Fruit fly (Drosophila melanogaster): ENCODE results near the gene RhoL.
A peak's percentile ranks its signal among the peaks of the same experiment; 100 is the strongest.

RhoL gene

DNA sequence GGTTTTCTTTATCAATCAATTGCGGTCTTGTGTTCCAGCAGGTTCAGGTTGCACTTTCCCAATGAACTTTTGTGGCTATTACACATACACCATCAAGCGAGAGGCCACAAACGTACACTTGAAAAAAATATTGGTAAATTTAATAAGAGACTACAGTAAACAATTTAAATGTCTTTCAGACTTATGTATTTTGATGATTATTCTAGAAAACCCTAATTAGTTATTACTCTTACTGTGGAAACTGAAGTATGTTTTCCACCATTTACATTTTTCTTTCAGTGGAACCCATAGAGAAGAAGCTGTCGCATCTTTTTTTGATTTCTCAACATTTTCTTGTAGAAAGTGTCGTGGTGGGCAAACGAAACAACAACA is 31.7 kb upstream of the RhoL start (continued):
- TF ChIP-seq gce (GFP tag; IDR thresholded peaks at IDR 0.05) = peak; percentile 94
- TF ChIP-seq vfl (GFP tag; optimal IDR thresholded peaks at IDR 0.05) = peak; percentile 33
- peak; percentile 71 for TF ChIP-seq E2f2 (GFP tag; IDR thresholded peaks at IDR 0.05)
- peak; percentile 83 for TF ChIP-seq CG8359 (GFP tag; optimal IDR thresholded peaks at IDR 0.05; ENCODE audit: borderline replicate concordance)
- peak; percentile 86 for TF ChIP-seq CG4328 (GFP tag; optimal IDR thresholded peaks at IDR 0.05)
- TF ChIP-seq CG7786 (GFP tag; optimal IDR thresholded peaks at IDR 0.05) = peak; percentile 89
- no peak for TF ChIP-seq CG11560 (tag; IDR thresholded peaks at IDR 0.05)
- TF ChIP-seq gsb (GFP tag; IDR thresholded peaks at IDR 0.05) = peak; percentile 78
- peak; percentile 95 for TF ChIP-seq CG17328 (GFP tag; IDR thresholded peaks at IDR 0.05)
- peak; percentile 82 for TF ChIP-seq CG11696 (GFP tag; IDR thresholded peaks at IDR 0.05)
- peak; percentile 93 for TF ChIP-seq CG15601 (tag; optimal IDR thresholded peaks at IDR 0.05)
- peak; percentile 84 for TF ChIP-seq crc (GFP tag; optimal IDR thresholded peaks at IDR 0.05)
- TF ChIP-seq CG14667 (GFP tag; IDR thresholded peaks at IDR 0.05) = peak; percentile 88
- TF ChIP-seq CG12104 (GFP tag; optimal IDR thresholded peaks at IDR 0.05) = peak; percentile 81
- peak; percentile 92 for TF ChIP-seq esg (GFP tag; conservative IDR thresholded peaks at IDR 0.05)
- peak; percentile 96 for TF ChIP-seq PHDP (tag; optimal IDR thresholded peaks at IDR 0.05)
- TF ChIP-seq trh (GFP tag; optimal IDR thresholded peaks at IDR 0.05) = peak; percentile 80
- peak; percentile 85; the same call in 1 of the 3 replicates for TF ChIP-seq CG3726 (GFP tag; IDR thresholded peaks at IDR 0.05)
- peak; percentile 85 for TF ChIP-seq sima (GFP tag; optimal IDR thresholded peaks at IDR 0.05)
- TF ChIP-seq kay (GFP tag; optimal IDR thresholded peaks at IDR 0.05) = peak; percentile 82
- peak; percentile 85 for TF ChIP-seq NfI (GFP tag; optimal IDR thresholded peaks at IDR 0.05)
- no peak; the same call in none of the 2 replicates for TF ChIP-seq CG43689 (GFP tag; IDR thresholded peaks at IDR 0.05)
- no peak for TF ChIP-seq Adf1 (GFP tag; IDR thresholded peaks at IDR 0.05)
- TF ChIP-seq Ptx1 (GFP tag; IDR thresholded peaks at IDR 0.05) = peak; percentile 92
- peak; percentile 92 for TF ChIP-seq CG12299 (tag; optimal IDR thresholded peaks at IDR 0.05)
- peak; percentile 94 for TF ChIP-seq tap (tag; optimal IDR thresholded peaks at IDR 0.05)
- TF ChIP-seq HLH3B (GFP tag; IDR thresholded peaks at IDR 0.05) = peak; percentile 93
- peak; percentile 83; the same call in 2 of the 3 replicates for TF ChIP-seq C15 (GFP tag; IDR thresholded peaks at IDR 0.05)
- peak; percentile 91 for TF ChIP-seq CG1602 (GFP tag; optimal IDR thresholded peaks at IDR 0.05)
- TF ChIP-seq CG7928 (GFP tag; optimal IDR thresholded peaks at IDR 0.05) = peak; percentile 33
- TF ChIP-seq CG3407 (GFP tag; optimal IDR thresholded peaks at IDR 0.05) = peak; percentile 89
- TF ChIP-seq hth (optimal IDR thresholded peaks at IDR 0.05) = no peak
- peak; percentile 58 for TF ChIP-seq zf30C (GFP tag; optimal IDR thresholded peaks at IDR 0.05)
- peak; percentile 88 for TF ChIP-seq Dip3 (GFP tag; optimal IDR thresholded peaks at IDR 0.05)
- peak; percentile 89 for TF ChIP-seq otp (GFP tag; IDR thresholded peaks at IDR 0.05)
- peak; percentile 91 for TF ChIP-seq ind (GFP tag; optimal IDR thresholded peaks at IDR 0.05)
- peak; percentile 79 for TF ChIP-seq CG15011 (GFP tag; optimal IDR thresholded peaks at IDR 0.05)
- TF ChIP-seq CG17361 (GFP tag; IDR thresholded peaks at IDR 0.05) = peak; percentile 97
- peak; percentile 79 for TF ChIP-seq bowl (GFP tag; IDR thresholded peaks at IDR 0.05)
- peak; percentile 74 for TF ChIP-seq CG16815 (GFP tag; optimal IDR thresholded peaks at IDR 0.05)
- peak; percentile 91 for TF ChIP-seq tgo (GFP tag; IDR thresholded peaks at IDR 0.05)
- TF ChIP-seq CG7271 (tag; optimal IDR thresholded peaks at IDR 0.05) = peak; percentile 39
- peak; percentile 91 for TF ChIP-seq ttk (GFP tag; IDR thresholded peaks at IDR 0.05)
- TF ChIP-seq NFAT (GFP tag; IDR thresholded peaks at IDR 0.05) = peak; percentile 78
- TF ChIP-seq Nf-YA (GFP tag; IDR thresholded peaks at IDR 0.05) = peak; percentile 84
- peak; percentile 98 for TF ChIP-seq CG31441 (GFP tag; IDR thresholded peaks at IDR 0.05)
- TF ChIP-seq CG6765 (GFP tag; optimal IDR thresholded peaks at IDR 0.05) = peak; percentile 55
- peak; percentile 93 for TF ChIP-seq ara (GFP tag; IDR thresholded peaks at IDR 0.05)
- TF ChIP-seq CG17802 (tag; optimal IDR thresholded peaks at IDR 0.05) = peak; percentile 79
- TF ChIP-seq E2f1 (GFP tag; IDR thresholded peaks at IDR 0.05) = peak; percentile 91
- peak; percentile 76 for TF ChIP-seq Gug (GFP tag; IDR thresholded peaks at IDR 0.05)
- peak; percentile 3 for TF ChIP-seq gfzf (GFP tag; optimal IDR thresholded peaks at IDR 0.05)
- TF ChIP-seq mam (GFP tag; optimal IDR thresholded peaks at IDR 0.05) = peak; percentile 87
